Worm (Caenorhabditis elegans): Measurements from ENCODE around the gene F16G10.3.

DNA sequence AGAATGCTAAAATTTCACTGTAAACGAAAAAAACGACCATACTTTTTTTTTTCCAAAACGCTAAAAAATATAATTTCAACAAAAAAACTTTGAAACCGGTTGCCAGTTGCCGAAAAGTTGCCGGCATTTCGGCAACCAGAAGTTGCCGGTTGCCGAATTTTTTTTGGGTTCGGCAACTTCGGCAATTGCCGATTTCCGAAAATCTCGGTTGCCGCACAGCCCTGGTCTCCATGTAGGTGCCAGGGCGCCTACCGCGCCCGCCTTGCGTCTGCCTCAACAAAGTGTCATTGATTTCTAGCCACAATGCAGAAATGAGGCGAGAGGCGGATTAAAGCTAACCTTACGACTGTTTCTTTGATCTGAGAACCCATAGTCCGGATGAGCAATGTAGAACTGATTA, 38.9 kb downstream of the F16G10.3 start:
- TF ChIP-seq nhr-11 (tag; optimal IDR thresholded peaks at IDR 0.05) (no peak), crh-2 (tag; optimal IDR thresholded peaks at IDR 0.05) (no peak), lin-13 (GFP tag; optimal IDR thresholded peaks at IDR 0.05) (no peak), ama-1 (optimal IDR thresholded peaks at IDR 0.05) (no peak), ztf-11 (tag; optimal IDR thresholded peaks at IDR 0.05) (no peak), ceh-82 (tag; optimal IDR thresholded peaks at IDR 0.05) (no peak), unc-55 (GFP tag; optimal IDR thresholded peaks at IDR 0.05) (no peak), nhr-6 (tag; optimal IDR thresholded peaks at IDR 0.05) (no peak), sma-3 (GFP tag; optimal IDR thresholded peaks at IDR 0.05) (no peak), elt-1 (tag; optimal IDR thresholded peaks at IDR 0.05) (no peak)
